Fruit fly (Drosophila melanogaster) whole organism, pupa: ENCODE results near the gene CG13239.

ENCODE experiments used
- CG10348 ChIP-seq: fragments of 200-800 bp; sonication (Bioruptor generic); IDR thresholded peaks from 2 replicates; pipeline ENCODE4 v1.3.6; 2022; ENCODE audit warnings: missing biosample characterization, missing genetic modification characterization
- CG12605 ChIP-seq: fragments of 200-800 bp; sonication (Bioruptor generic); IDR thresholded peaks from 2 replicates; pipeline ENCODE4 v1.3.6; 2022; ENCODE audit warnings: missing biosample characterization, missing genetic modification characterization
- CG13204 ChIP-seq: fragments of 200-800 bp; sonication (Bioruptor generic); optimal IDR thresholded peaks from 2 replicates; lab custom pipeline; 2018; ENCODE audit warnings: missing biosample characterization, mild to moderate bottlenecking, missing genetic modification characterization, moderate library complexity
- CG14655 ChIP-seq: fragments of 200-800 bp; sonication (Bioruptor generic); optimal IDR thresholded peaks from 3 replicates; lab custom pipeline; 2017; ENCODE audit warnings: mild to moderate bottlenecking, missing biosample characterization, missing genetic modification reagents, missing genetic modification characterization
- CG15710 ChIP-seq: fragments of 200-800 bp; sonication (Bioruptor generic); optimal IDR thresholded peaks from 2 replicates; lab custom pipeline; 2018; ENCODE audit warnings: missing biosample characterization, mild to moderate bottlenecking, missing genetic modification characterization, moderate library complexity
- CG17806 ChIP-seq: fragments of 200-800 bp; sonication (Bioruptor generic); optimal IDR thresholded peaks from 2 replicates; lab custom pipeline; 2018; ENCODE audit warnings: missing biosample characterization, mild to moderate bottlenecking, missing genetic modification characterization, moderate library complexity
- CG32121 ChIP-seq: fragments of 200-800 bp; sonication (Bioruptor generic); IDR thresholded peaks from 2 replicates; pipeline ENCODE4 v1.3.6; 2022; ENCODE audit warnings: missing biosample characterization, missing genetic modification characterization
- CG34367 ChIP-seq: fragments of 200-800 bp; sonication (Bioruptor generic); optimal IDR thresholded peaks from 2 replicates; lab custom pipeline; 2018; ENCODE audit warnings: missing biosample characterization, mild to moderate bottlenecking, missing genetic modification characterization
- CG4496 ChIP-seq: fragments of 200-800 bp; sonication (Bioruptor generic); IDR thresholded peaks from 3 replicates; pipeline ENCODE4 v1.3.6; 2022; ENCODE audit warnings: missing biosample characterization, missing genetic modification characterization
- CG8159 ChIP-seq: fragments of 200-800 bp; sonication (Bioruptor generic); optimal IDR thresholded peaks from 3 replicates; lab custom pipeline; 2018; ENCODE audit warnings: missing biosample characterization, mild to moderate bottlenecking, missing genetic modification characterization, moderate library complexity
- CG8301 ChIP-seq: fragments of 200-800 bp; sonication (Bioruptor generic); optimal IDR thresholded peaks from 2 replicates; lab custom pipeline; 2018; ENCODE audit warnings: missing biosample characterization, mild to moderate bottlenecking, missing genetic modification characterization
- CG9948 ChIP-seq: fragments of 200-800 bp; sonication (Bioruptor generic); optimal IDR thresholded peaks from 2 replicates; lab custom pipeline; 2018; ENCODE audit warnings: missing biosample characterization, mild to moderate bottlenecking, missing genetic modification characterization, moderate library complexity
- D1 ChIP-seq: fragments of 200-800 bp; sonication (Bioruptor generic); optimal IDR thresholded peaks from 2 replicates; lab custom pipeline; 2018; ENCODE audit warnings: missing biosample characterization, mild to moderate bottlenecking, missing genetic modification characterization, moderate library complexity
- EcR ChIP-seq: fragments of 200-800 bp; sonication (Bioruptor generic); optimal IDR thresholded peaks from 3 replicates; lab custom pipeline; 2019; ENCODE audit warnings: missing biosample characterization, missing genetic modification characterization, mild to moderate bottlenecking, moderate library complexity, missing genetic modification reagents
- Ets98B ChIP-seq: fragments of 200-800 bp; sonication (Bioruptor generic); IDR thresholded peaks from 2 replicates; pipeline ENCODE4 v1.3.6; 2022; ENCODE audit warnings: missing biosample characterization, missing genetic modification characterization
- Pif1A ChIP-seq: fragments of 200-800 bp; sonication (Bioruptor generic); optimal IDR thresholded peaks from 3 replicates; lab custom pipeline; 2016; ENCODE audit warnings: missing biosample characterization, missing genetic modification characterization
- Pif1B ChIP-seq: fragments of 200-800 bp; sonication (Bioruptor generic); optimal IDR thresholded peaks from 3 replicates; lab custom pipeline; 2016; ENCODE audit warnings: missing biosample characterization, missing genetic modification characterization
- Snoo ChIP-seq: fragments of 200-800 bp; sonication (Bioruptor generic); optimal IDR thresholded peaks from 3 replicates; lab custom pipeline; 2017; ENCODE audit warnings: missing biosample characterization, mild to moderate bottlenecking, missing genetic modification characterization, inconsistent platforms
- fd96Ca ChIP-seq: fragments of 200-800 bp; sonication (Bioruptor generic); IDR thresholded peaks from 3 replicates; pipeline ENCODE4 v1.3.6; 2022; ENCODE audit warnings: missing biosample characterization, missing genetic modification characterization
- gl ChIP-seq: fragments of 200-800 bp; sonication (Bioruptor generic); optimal IDR thresholded peaks from 2 replicates; lab custom pipeline; 2018; ENCODE audit warnings: missing biosample characterization, mild to moderate bottlenecking, missing genetic modification characterization
- rn ChIP-seq: fragments of 200-800 bp; sonication (Bioruptor generic); IDR thresholded peaks from 2 replicates; pipeline ENCODE4 v1.3.6; 2022; ENCODE audit warnings: missing biosample characterization, missing genetic modification characterization

Gene CG13239

DNA sequence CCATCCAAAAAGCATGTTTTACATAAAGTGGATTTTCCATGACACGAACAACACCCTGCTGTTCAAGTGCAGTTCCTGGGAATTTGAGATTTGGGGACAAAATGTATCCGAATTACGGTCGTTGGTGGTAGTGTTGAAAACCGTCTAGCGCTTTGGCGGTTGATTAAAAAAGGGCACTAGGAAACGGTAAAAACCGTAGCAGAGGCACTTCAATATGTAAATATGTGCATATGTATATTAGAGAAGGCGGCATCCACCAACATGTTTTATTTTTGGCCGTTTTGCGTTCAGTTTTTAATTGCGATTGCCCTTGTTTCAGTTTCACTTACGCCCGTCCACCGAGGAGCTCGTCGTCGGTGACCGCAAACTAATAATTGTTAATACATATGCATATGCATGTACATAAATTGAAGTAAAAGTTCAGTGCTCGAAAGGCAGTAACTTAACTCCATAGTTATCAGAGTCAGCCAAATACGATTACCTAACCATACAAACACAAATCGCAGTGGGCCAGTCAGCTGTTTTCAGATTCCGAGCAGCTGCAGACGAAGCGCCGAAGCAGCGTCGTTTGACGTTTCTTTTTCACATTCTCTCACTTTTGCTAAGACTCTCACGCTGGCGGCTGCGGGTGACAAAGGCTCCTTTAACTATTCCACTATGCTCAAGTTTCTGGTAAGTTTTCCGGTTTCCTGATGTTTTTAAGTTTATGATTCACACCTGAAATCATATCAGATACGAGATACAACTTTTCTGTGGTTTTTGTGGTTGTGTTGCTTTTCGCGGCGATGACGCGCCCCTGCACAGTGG lies 3.9 kb downstream of the CG13239 start, which contains the start of gene CG33170:
Gene CG33170, plus strand, starts transcription at position 347 of the 807 bp plus-strand sequence.
- no peak for TF ChIP-seq D1
- peak; percentile 8 for TF ChIP-seq EcR (GFP tag; lab: Kevin White, UChicago)
- TF ChIP-seq Ets98B (GFP tag; lab: Robert Waterston, UW) = no peak
- TF ChIP-seq fd96Ca = 0 out of 3 replicates have a peak, but pooled peaks have one; percentile 52
- no peak for TF ChIP-seq CG17806
- peak; percentile 14 for TF ChIP-seq gl (tag; lab: Kevin White, UChicago)
- TF ChIP-seq CG8301 (tag; lab: Kevin White, UChicago) = no peak
- no peak for TF ChIP-seq Pif1B (GFP tag; lab: Kevin White, UChicago)
- TF ChIP-seq Pif1A (GFP tag; lab: Kevin White, UChicago) = no peak
- TF ChIP-seq CG14655 = no peak
- no peak for TF ChIP-seq CG32121
- no peak for TF ChIP-seq CG10348 (GFP tag; lab: Robert Waterston, UW)
- no peak for TF ChIP-seq CG9948
- no peak for TF ChIP-seq CG8159
- TF ChIP-seq CG4496 (GFP tag; lab: Robert Waterston, UW) = 0 out of 3 replicates have a peak, but pooled peaks have one; percentile 6
- no peak for TF ChIP-seq rn (GFP tag; lab: Robert Waterston, UW)
- no peak for TF ChIP-seq Snoo (tag; lab: Kevin White, UChicago)
- no peak for TF ChIP-seq CG15710 (tag; lab: Kevin White, UChicago)
- no peak for TF ChIP-seq CG34367 (tag; lab: Kevin White, UChicago)
- no peak for TF ChIP-seq CG12605 (GFP tag; lab: Robert Waterston, UW)
- TF ChIP-seq CG13204 (GFP tag; lab: Kevin White, UChicago) = no peak

DNA sequence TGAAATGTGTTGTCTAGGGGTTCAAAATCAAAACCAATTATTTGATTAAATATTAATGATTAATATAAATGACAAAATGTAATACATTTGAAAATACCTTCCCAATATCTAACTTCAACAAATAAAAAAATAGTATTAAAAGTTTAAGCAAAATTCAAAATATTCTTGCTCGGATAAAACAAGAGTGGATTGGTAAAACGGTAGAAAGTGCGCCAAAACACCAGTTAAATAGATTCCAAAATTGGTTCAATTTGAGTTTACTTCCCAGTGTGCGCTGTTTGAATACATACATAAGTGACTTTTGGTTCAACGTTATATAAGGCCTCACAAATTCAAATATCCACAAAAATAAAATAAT lies 4.5 kb downstream of the CG13239 start:
- TF ChIP-seq CG34367 (tag; lab: Kevin White, UChicago) (no peak), CG15710 (tag; lab: Kevin White, UChicago) (peak; percentile 64), CG4496 (GFP tag; lab: Robert Waterston, UW) (peak; percentile 33; the same call in 2 of the 3 replicates), Pif1B (GFP tag; lab: Kevin White, UChicago) (peak; percentile 84), CG8159 (peak; percentile 65), D1 (no peak), Snoo (tag; lab: Kevin White, UChicago) (peak; percentile 72), Pif1A (GFP tag; lab: Kevin White, UChicago) (peak; percentile 71), rn (GFP tag; lab: Robert Waterston, UW) (no peak), fd96Ca (no peak; the same call in 2 of the 3 replicates), CG10348 (GFP tag; lab: Robert Waterston, UW) (no peak), Ets98B (GFP tag; lab: Robert Waterston, UW) (no peak; the same call in none of the 2 replicates), CG8301 (tag; lab: Kevin White, UChicago) (peak; percentile 63), CG9948 (peak; percentile 54), CG13204 (GFP tag; lab: Kevin White, UChicago) (no peak), EcR (GFP tag; lab: Kevin White, UChicago) (no peak), gl (tag; lab: Kevin White, UChicago) (no peak), CG12605 (GFP tag; lab: Robert Waterston, UW) (0 out of 2 replicates have a peak, but pooled peaks have one; percentile 25), CG14655 (no peak), CG32121 (peak; percentile 74), CG17806 (peak; percentile 51)

DNA sequence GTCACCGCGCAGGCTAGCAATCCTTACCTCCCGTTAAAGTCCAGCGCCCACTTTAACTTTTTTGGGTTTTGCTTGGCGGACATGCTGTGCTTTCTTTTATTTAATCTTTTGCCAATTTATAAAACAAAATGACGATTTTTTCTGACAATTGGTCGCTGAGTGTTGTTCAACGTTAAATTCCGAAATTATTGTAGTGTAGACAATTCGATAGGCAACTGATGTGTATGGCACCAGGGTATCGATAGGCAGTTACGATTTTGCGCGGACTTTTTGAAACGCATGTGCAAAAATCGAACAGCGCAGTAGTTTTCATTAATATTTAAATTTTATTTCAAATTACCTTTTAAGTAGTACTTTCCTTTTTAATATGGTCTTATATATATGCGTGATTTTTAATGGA lies 7.5 kb downstream of the CG13239 start, which contains the start of gene EMC4:
Gene EMC4, minus strand, starts transcription at position 174 of the 400 bp plus-strand sequence.
- TF ChIP-seq CG14655 = no peak
- TF ChIP-seq Snoo (tag; lab: Kevin White, UChicago) = peak; percentile 28
- TF ChIP-seq CG15710 (tag; lab: Kevin White, UChicago) = peak; percentile 11
- TF ChIP-seq CG4496 (GFP tag; lab: Robert Waterston, UW) = 0 out of 3 replicates have a peak, but pooled peaks have one; percentile 43
- TF ChIP-seq EcR (GFP tag; lab: Kevin White, UChicago) = no peak
- peak; percentile 39; the same call in 1 of the 2 replicates for TF ChIP-seq Ets98B (GFP tag; lab: Robert Waterston, UW)
- no peak for TF ChIP-seq CG8159
- TF ChIP-seq, all 21 proteins: peak for 4

DNA sequence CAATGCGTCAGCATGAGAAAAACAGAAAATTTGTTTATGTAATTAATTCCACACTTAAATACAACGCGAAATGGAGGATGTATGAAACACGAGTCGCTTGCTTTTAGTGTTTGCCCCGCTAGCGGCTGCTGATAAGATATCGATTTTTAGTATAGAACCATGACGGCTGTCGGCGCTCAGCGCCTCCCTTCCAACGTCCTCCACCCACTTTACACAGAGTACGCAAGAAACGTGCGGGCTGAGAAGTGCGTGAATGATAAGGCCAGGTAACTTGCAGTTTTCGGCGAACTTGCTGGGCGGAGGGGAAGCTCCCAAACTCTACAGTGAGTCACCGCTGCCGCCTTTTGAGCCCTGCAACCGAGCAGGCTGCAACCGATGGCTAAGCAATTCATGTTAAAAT lies 9.8 kb downstream of the CG13239 start:
- TF ChIP-seq EcR (GFP tag; lab: Kevin White, UChicago) (no peak), D1 (no peak), CG8159 (no peak), Pif1B (GFP tag; lab: Kevin White, UChicago) (no peak), Snoo (tag; lab: Kevin White, UChicago) (no peak), fd96Ca (no peak), CG32121 (no peak), rn (GFP tag; lab: Robert Waterston, UW) (no peak), CG4496 (GFP tag; lab: Robert Waterston, UW) (no peak)

DNA sequence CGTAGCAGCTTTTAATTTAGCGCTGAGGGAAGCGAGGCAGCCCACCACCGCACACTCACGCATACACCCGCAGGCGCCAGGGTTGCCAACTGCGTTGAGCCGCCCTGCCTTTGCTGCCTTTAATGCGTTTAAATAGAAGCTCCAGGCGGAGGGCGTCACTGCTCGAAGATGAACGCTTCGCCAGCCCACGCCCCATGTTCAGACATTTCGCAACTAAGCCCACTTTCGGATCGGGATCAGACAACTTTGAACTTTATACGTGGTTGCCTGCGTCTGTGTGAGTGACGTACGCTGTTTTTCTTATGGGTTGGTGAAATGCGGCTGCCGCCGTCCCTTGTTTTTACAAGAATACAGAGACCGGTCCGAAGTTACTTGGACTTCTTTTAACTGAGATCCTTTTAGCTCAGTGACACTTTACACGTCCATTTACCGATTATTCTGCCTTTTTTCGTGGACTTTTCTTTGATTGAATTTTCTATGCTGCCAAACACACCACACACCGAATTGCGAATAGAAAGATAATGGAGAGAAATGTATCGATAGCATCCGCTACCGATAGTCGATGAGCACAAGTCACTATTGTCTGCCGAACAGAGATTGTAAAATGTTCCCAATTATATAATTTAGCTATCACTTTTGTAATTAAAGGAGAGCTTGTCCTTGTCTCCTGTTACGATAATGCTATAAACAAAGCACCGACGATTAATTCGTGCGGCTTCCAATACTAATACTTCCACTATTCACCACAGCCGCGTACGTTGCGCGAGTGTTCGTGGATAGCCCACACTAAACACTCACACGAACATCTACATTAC lies 10.7 kb downstream of the CG13239 start:
- TF ChIP-seq fd96Ca (peak; percentile 32; the same call in 1 of the 3 replicates), CG4496 (GFP tag; lab: Robert Waterston, UW) (peak; percentile 37; the same call in 2 of the 3 replicates), CG32121 (peak; percentile 53; the same call in 1 of the 2 replicates), CG34367 (tag; lab: Kevin White, UChicago) (no peak)
